Fruit fly (Drosophila melanogaster) whole organism, embryonic: Measurements from ENCODE around the gene CG13137.

Experiments
- Ada2b ChIP-seq: fragments of 200-800 bp; sonication (Bioruptor generic); IDR thresholded peaks from 2 replicates; pipeline ENCODE4 v1.3.6; 2022; ENCODE audit warnings: missing biosample characterization, missing genetic modification characterization
- B-H1 ChIP-seq: fragments of 200-800 bp; sonication (Bioruptor generic); IDR thresholded peaks from 3 replicates; pipeline ENCODE4 v1.3.6; 2022; ENCODE audit warnings: missing biosample characterization, missing genetic modification characterization
- Blimp-1 ChIP-seq: fragments of 200-800 bp; sonication (Bioruptor generic); optimal IDR thresholded peaks from 3 replicates; lab custom pipeline; 2018; ENCODE audit warnings: missing biosample characterization, missing genetic modification characterization, mild to moderate bottlenecking, moderate library complexity, missing genetic modification reagents
- Bteb2 ChIP-seq: fragments of 200-800 bp; sonication (Bioruptor generic); optimal IDR thresholded peaks from 2 replicates; lab custom pipeline; 2016; ENCODE audit warnings: missing biosample characterization, missing genetic modification characterization
- CG10462 ChIP-seq: fragments of 200-800 bp; sonication (Bioruptor generic); optimal IDR thresholded peaks from 2 replicates; lab custom pipeline; 2016; ENCODE audit warnings: missing biosample characterization, missing genetic modification characterization
- CG10959 ChIP-seq: fragments of 200-800 bp; sonication (Bioruptor generic); IDR thresholded peaks from 2 replicates; pipeline ENCODE4 v1.3.6; 2022; ENCODE audit warnings: missing biosample characterization, missing genetic modification characterization
- CG15479 ChIP-seq: fragments of 200-800 bp; sonication (Bioruptor generic); optimal IDR thresholded peaks from 3 replicates; lab custom pipeline; 2019; ENCODE audit warnings: missing biosample characterization, mild to moderate bottlenecking, missing genetic modification characterization, moderate library complexity
- CG2199 ChIP-seq: fragments of 200-800 bp; sonication (Bioruptor generic); IDR thresholded peaks from 3 replicates; pipeline ENCODE4 v1.3.6; 2022; ENCODE audit warnings: missing biosample characterization, missing genetic modification characterization
- CG34376 ChIP-seq: fragments of 200-800 bp; sonication (Bioruptor generic); optimal IDR thresholded peaks from 2 replicates; lab custom pipeline; 2018; ENCODE audit warnings: missing biosample characterization, mild to moderate bottlenecking, missing genetic modification characterization
- CG4328 ChIP-seq: fragments of 200-800 bp; sonication (Bioruptor generic); optimal IDR thresholded peaks from 3 replicates; lab custom pipeline; 2017; ENCODE audit warnings: missing biosample characterization, missing genetic modification reagents, missing genetic modification characterization
- CG4424 ChIP-seq: fragments of 200-800 bp; sonication (Bioruptor generic); optimal IDR thresholded peaks from 3 replicates; lab custom pipeline; 2016; ENCODE audit warnings: missing biosample characterization, missing genetic modification characterization
- Ets65A ChIP-seq: fragments of 200-800 bp; sonication (Bioruptor generic); peaks from one replicate; lab custom pipeline; 2016; ENCODE audit warnings: missing biosample characterization, missing genetic modification characterization
- Fer3 ChIP-seq: fragments of 200-800 bp; sonication (Bioruptor generic); optimal IDR thresholded peaks from 2 replicates; lab custom pipeline; 2018; ENCODE audit warnings: missing biosample characterization, mild to moderate bottlenecking, missing genetic modification characterization, moderate library complexity
- H2.0 ChIP-seq: fragments of 200-800 bp; sonication (Bioruptor generic); IDR thresholded peaks from 2 replicates; pipeline ENCODE4 v1.3.6; 2022; ENCODE audit warnings: missing biosample characterization, missing genetic modification characterization
- HLH54F ChIP-seq: fragments of 200-800 bp; sonication (Bioruptor generic); optimal IDR thresholded peaks from 3 replicates; lab custom pipeline; 2016; ENCODE audit warnings: missing biosample characterization, missing genetic modification characterization
- HmgZ ChIP-seq: fragments of 200-800 bp; sonication (Bioruptor generic); optimal IDR thresholded peaks from 2 replicates; lab custom pipeline; 2018; ENCODE audit warnings: missing biosample characterization, mild to moderate bottlenecking, missing genetic modification characterization
- Hr3 ChIP-seq: fragments of 200-800 bp; sonication (Bioruptor generic); optimal IDR thresholded peaks from 3 replicates; lab custom pipeline; 2016; ENCODE audit warnings: missing biosample characterization, missing genetic modification characterization
- Lhr ChIP-seq: fragments of 200-800 bp; sonication (Bioruptor generic); optimal IDR thresholded peaks from 3 replicates; lab custom pipeline; 2017; ENCODE audit warnings: mild to moderate bottlenecking, missing biosample characterization, missing genetic modification reagents, missing genetic modification characterization
- Max ChIP-seq: fragments of 200-800 bp; sonication (Bioruptor generic); optimal IDR thresholded peaks from 2 replicates; lab custom pipeline; 2016; ENCODE audit warnings: missing biosample characterization, mild to moderate bottlenecking, missing genetic modification characterization
- NK7.1 ChIP-seq: fragments of 200-800 bp; sonication (Bioruptor generic); optimal IDR thresholded peaks from 3 replicates; lab custom pipeline; 2016; ENCODE audit warnings: missing biosample characterization, missing genetic modification characterization
- Nf-YB ChIP-seq: fragments of 200-800 bp; sonication (Bioruptor generic); optimal IDR thresholded peaks from 3 replicates; lab custom pipeline; 2019; ENCODE audit warnings: missing biosample characterization, mild to moderate bottlenecking, missing genetic modification characterization, moderate library complexity
- Opbp ChIP-seq: fragments of 200-800 bp; sonication (Bioruptor generic); IDR thresholded peaks from 3 replicates; pipeline ENCODE4 v1.3.6; 2022; ENCODE audit warnings: missing biosample characterization, missing genetic modification characterization; ENCODE audit not compliant: partially characterized antibody
- Pdp1 ChIP-seq, 2 experiments: fragments of 200-800 bp; sonication (Bioruptor generic); optimal IDR thresholded peaks; 3 replicates each; lab custom pipeline; 2016; ENCODE audit warnings: missing biosample characterization in 2 of 2, missing genetic modification characterization in 2 of 2, mild to moderate bottlenecking in 1 of 2, moderate library complexity in 1 of 2
- Rfx ChIP-seq: fragments of 200-800 bp; sonication (Bioruptor generic); IDR thresholded peaks from 2 replicates; pipeline ENCODE4 v1.3.6; 2022; ENCODE audit warnings: missing biosample characterization, missing genetic modification characterization
- Sin3A ChIP-seq: fragments of >200 bp; optimal IDR thresholded peaks from 2 replicates; lab custom pipeline; 2018
- Spps ChIP-seq: fragments of 200-800 bp; sonication (Bioruptor generic); optimal IDR thresholded peaks from 2 replicates; lab custom pipeline; 2018; ENCODE audit warnings: missing biosample characterization, mild to moderate bottlenecking, missing genetic modification characterization
- Sry-β ChIP-seq: fragments of 200-800 bp; sonication (Bioruptor generic); optimal IDR thresholded peaks from 2 replicates; lab custom pipeline; 2018; ENCODE audit warnings: missing biosample characterization, mild to moderate bottlenecking, missing genetic modification characterization, moderate library complexity
- ap ChIP-seq: fragments of 200-800 bp; sonication (Bioruptor generic); IDR thresholded peaks from 2 replicates; pipeline ENCODE4 v1.3.6; 2022; ENCODE audit warnings: missing biosample characterization, missing genetic modification characterization
- dmrt11E ChIP-seq: fragments of 200-800 bp; sonication (Bioruptor generic); optimal IDR thresholded peaks from 3 replicates; lab custom pipeline; 2018; ENCODE audit warnings: missing biosample characterization, mild to moderate bottlenecking, missing genetic modification characterization, moderate library complexity
- emc ChIP-seq: fragments of 200-800 bp; sonication (Bioruptor generic); optimal IDR thresholded peaks from 2 replicates; lab custom pipeline; 2016; ENCODE audit warnings: missing biosample characterization, missing genetic modification characterization
- gsb-n ChIP-seq: fragments of 200-800 bp; sonication (Bioruptor generic); optimal IDR thresholded peaks from 3 replicates; lab custom pipeline; 2018; ENCODE audit warnings: missing biosample characterization, mild to moderate bottlenecking, missing genetic modification characterization
- hbn ChIP-seq: fragments of 200-800 bp; sonication (Bioruptor generic); IDR thresholded peaks from 2 replicates; pipeline ENCODE4 v1.3.6; 2022; ENCODE audit warnings: missing biosample characterization, missing genetic modification characterization; ENCODE audit not compliant: partially characterized antibody
- insv ChIP-seq, 2 experiments: fragments of 200-800 bp; sonication (Bioruptor generic); optimal IDR thresholded peaks; 3 replicates each; lab custom pipeline; 2016 to 2018; ENCODE audit warnings: missing biosample characterization in 2 of 2, missing genetic modification characterization in 2 of 2
- kay ChIP-seq: fragments of 200-800 bp; sonication (Bioruptor generic); optimal IDR thresholded peaks from 2 replicates; lab custom pipeline; 2016; ENCODE audit warnings: missing biosample characterization, missing genetic modification characterization
- lola ChIP-seq, 3 experiments: fragments of >200 bp in 2 of 3; fragments of 200-800 bp in 1 of 3; sonication (Bioruptor generic) in 1 of 3; optimal IDR thresholded peaks; 2 replicates each; lab custom pipeline; 2017 to 2019; ENCODE audit warnings: missing biosample characterization in 3 of 3, missing genetic modification characterization in 3 of 3, mild to moderate bottlenecking in 1 of 3, moderate library complexity in 1 of 3
- mirr ChIP-seq: fragments of 200-800 bp; sonication (Bioruptor generic); optimal IDR thresholded peaks from 3 replicates; lab custom pipeline; 2018; ENCODE audit warnings: missing biosample characterization, mild to moderate bottlenecking, missing genetic modification characterization
- nerfin-2 ChIP-seq: fragments of 200-800 bp; sonication (Bioruptor generic); IDR thresholded peaks from 2 replicates; pipeline ENCODE4 v1.3.6; 2022; ENCODE audit warnings: missing biosample characterization, missing genetic modification characterization; ENCODE audit not compliant: partially characterized antibody
- nmo ChIP-seq: fragments of 200-800 bp; sonication (Bioruptor generic); optimal IDR thresholded peaks from 2 replicates; lab custom pipeline; 2018; ENCODE audit warnings: missing biosample characterization, mild to moderate bottlenecking, missing genetic modification characterization, moderate library complexity
- otp ChIP-seq: fragments of 200-800 bp; sonication (Bioruptor generic); IDR thresholded peaks from 3 replicates; pipeline ENCODE4, ENCODE4 v1.3.6; 2022; ENCODE audit warnings: missing biosample characterization, missing genetic modification characterization
- phol ChIP-seq: fragments of 200-800 bp; sonication (Bioruptor generic); optimal IDR thresholded peaks from 3 replicates; lab custom pipeline; 2018; ENCODE audit warnings: missing biosample characterization, mild to moderate bottlenecking, missing genetic modification characterization, moderate library complexity
- sna ChIP-seq: fragments of 200-800 bp; sonication (Bioruptor generic); IDR thresholded peaks from 2 replicates; pipeline ENCODE4 v1.3.6; 2022; ENCODE audit warnings: missing biosample characterization, missing genetic modification characterization; ENCODE audit not compliant: partially characterized antibody
- tin ChIP-seq: fragments of 200-800 bp; sonication (Bioruptor generic); optimal IDR thresholded peaks from 3 replicates; lab custom pipeline; 2016; ENCODE audit warnings: missing biosample characterization, missing genetic modification characterization
- tll ChIP-seq, 2 experiments: fragments of 200-800 bp in 1 of 2; fragments of >200 bp in 1 of 2; sonication (Bioruptor generic) in 1 of 2; optimal IDR thresholded peaks; 2 replicates each; lab custom pipeline; 2017 to 2019; ENCODE audit warnings: missing biosample characterization in 2 of 2, missing genetic modification characterization in 2 of 2, mild to moderate bottlenecking in 1 of 2, moderate library complexity in 1 of 2
- tx ChIP-seq: fragments of 200-800 bp; sonication (Bioruptor generic); optimal IDR thresholded peaks from 2 replicates; lab custom pipeline; 2016; ENCODE audit warnings: missing biosample characterization, missing genetic modification characterization
- vnd ChIP-seq: fragments of 200-800 bp; sonication (Bioruptor generic); IDR thresholded peaks from 3 replicates; pipeline ENCODE4 v1.3.6; 2022; ENCODE audit warnings: missing biosample characterization, missing genetic modification characterization; ENCODE audit not compliant: partially characterized antibody
- zfh2 ChIP-seq: fragments of 200-800 bp; sonication (Bioruptor generic); optimal IDR thresholded peaks from 2 replicates; lab custom pipeline; 2016; ENCODE audit warnings: missing biosample characterization, missing genetic modification characterization

CG13137 gene

dm6 chr2L:10220010-10220409 is 47.5 kb downstream of the CG13137 start (continued):
- TF ChIP-seq Sry-β (GFP tag; lab: Kevin White, UChicago), result no peak
- no peak for TF ChIP-seq kay (GFP tag; lab: Kevin White, UChicago)
- peak in 1 of 2 experiments; percentile 96 for TF ChIP-seq Pdp1 (GFP tag; optimal IDR thresholded peaks at IDR 0.05; lab: Kevin White, UChicago)
- TF ChIP-seq CG15479 (GFP tag; lab: Kevin White, UChicago), result peak; percentile 14
- TF ChIP-seq ap (GFP tag; lab: Robert Waterston, UW), result no peak
- TF ChIP-seq CG2199 (GFP tag; lab: Robert Waterston, UW), result 0 out of 3 replicates have a peak, but pooled peaks have one; percentile 32

dm6 chr2L:10220501-10221386 is 48.2 kb downstream of the CG13137 start, which contains the start of the genes Npc1a and Prosalpha6:
Npc1a (minus strand) TSS chr2L:10221216.
Prosalpha6 (plus strand) TSS chr2L:10221351.
- TF ChIP-seq CG4328 (GFP tag; lab: Kevin White, UChicago), result no peak
- TF ChIP-seq nmo (GFP tag; lab: Kevin White, UChicago), result peak; percentile 72
- TF ChIP-seq Bteb2, result no peak
- TF ChIP-seq H2.0 (GFP tag; lab: Robert Waterston, UW), result no peak
- TF ChIP-seq CG34376 (GFP tag; lab: Kevin White, UChicago), result peak; percentile 36
- TF ChIP-seq lola (GFP tag; optimal IDR thresholded peaks at IDR 0.05; lab: Kevin White, UChicago), result peak in 1 of 3 experiments; percentile 31
- TF ChIP-seq Sin3A, result peak; percentile 47
- 0 out of 2 replicates have a peak, but pooled peaks have one; percentile 27 for TF ChIP-seq nerfin-2 (GFP tag; lab: Robert Waterston, UW)
- peak; percentile 8 for TF ChIP-seq CG4424 (GFP tag; lab: Kevin White, UChicago)
- TF ChIP-seq insv (GFP tag; optimal IDR thresholded peaks at IDR 0.05; lab: Kevin White, UChicago), result peak in 1 of 2 experiments; percentile 58
- no peak for TF ChIP-seq emc (GFP tag; lab: Kevin White, UChicago)
- TF ChIP-seq Spps (tag; lab: Kevin White, UChicago), result no peak
- no peak for TF ChIP-seq Fer3 (tag; lab: Kevin White, UChicago)
- TF ChIP-seq tll (GFP tag; optimal IDR thresholded peaks at IDR 0.05; lab: Kevin White, UChicago), result peak in 1 of 2 experiments; percentile 66
- TF ChIP-seq tx (GFP tag; lab: Kevin White, UChicago), result no peak
- TF ChIP-seq Nf-YB, result no peak
- TF ChIP-seq Rfx, result no peak
- no peak for TF ChIP-seq otp (GFP tag; lab: Robert Waterston, UW)
- TF ChIP-seq sna (GFP tag; lab: Robert Waterston, UW), result 0 out of 2 replicates have a peak, but pooled peaks have one; percentile 43
- peak; percentile 77; the same call in 2 of the 3 replicates for TF ChIP-seq Opbp (GFP tag; lab: Robert Waterston, UW)
- TF ChIP-seq hbn (GFP tag; lab: Robert Waterston, UW), result peak; percentile 54
- peak; percentile 22 for TF ChIP-seq HmgZ (tag; lab: Kevin White, UChicago)
- TF ChIP-seq tin, result no peak
- peak; percentile 25 for TF ChIP-seq zfh2 (GFP tag; lab: Kevin White, UChicago)
- no peak for TF ChIP-seq CG10959 (GFP tag; lab: Robert Waterston, UW)
- TF ChIP-seq Max (GFP tag; lab: Kevin White, UChicago), result peak; percentile 43
- peak; percentile 59; the same call in 1 of the 3 replicates for TF ChIP-seq vnd (GFP tag; lab: Robert Waterston, UW)
- TF ChIP-seq Ada2b, result no peak
- peak; percentile 5 for TF ChIP-seq HLH54F (GFP tag; lab: Kevin White, UChicago)
- TF ChIP-seq Hr3 (GFP tag; lab: Kevin White, UChicago), result peak; percentile 17
- TF ChIP-seq dmrt11E (tag; lab: Kevin White, UChicago), result peak; percentile 32
- TF ChIP-seq B-H1 (GFP tag; lab: Robert Waterston, UW), result no peak
- peak; percentile 61 for TF ChIP-seq phol (tag; lab: Kevin White, UChicago)
- TF ChIP-seq CG10462 (GFP tag; lab: Kevin White, UChicago), result no peak
- no peak for TF ChIP-seq gsb-n (tag; lab: Kevin White, UChicago)
- no peak for TF ChIP-seq Blimp-1
- peak; percentile 26 for TF ChIP-seq mirr (GFP tag; lab: Kevin White, UChicago)
- TF ChIP-seq NK7.1 (GFP tag; lab: Kevin White, UChicago), result no peak
- TF ChIP-seq Lhr (GFP tag; lab: Kevin White, UChicago), result peak; percentile 33
- TF ChIP-seq Ets65A (GFP tag; lab: Kevin White, UChicago), result peak; percentile 92
